Fruit fly (Drosophila melanogaster) whole organism, embryonic: ENCODE measurements around the gene Lamtor3.
A peak's percentile ranks its signal among the peaks of the same experiment; 100 is the strongest.

Experiments used
- Atf3 ChIP-seq: fragments of 200-800 bp; sonication (Bioruptor generic); optimal IDR thresholded peaks from 3 replicates; lab custom pipeline; 2016; ENCODE audit warnings: missing biosample characterization, missing genetic modification characterization
- CG10274 ChIP-seq: fragments of 200-800 bp; sonication (Bioruptor generic); optimal IDR thresholded peaks from 3 replicates; lab custom pipeline; 2017; ENCODE audit warnings: missing biosample characterization, mild to moderate bottlenecking, missing genetic modification characterization
- CG10431 ChIP-seq: fragments of 200-800 bp; sonication (Bioruptor generic); optimal IDR thresholded peaks from 3 replicates; lab custom pipeline; 2018; ENCODE audit warnings: missing biosample characterization, mild to moderate bottlenecking, missing genetic modification characterization
- CG10654 ChIP-seq: fragments of 200-800 bp; sonication (Bioruptor generic); optimal IDR thresholded peaks from 2 replicates; lab custom pipeline; 2016; ENCODE audit warnings: missing biosample characterization, missing genetic modification characterization
- CG12299 ChIP-seq: fragments of 200-800 bp; sonication (Bioruptor generic); optimal IDR thresholded peaks from 2 replicates; lab custom pipeline; 2018; ENCODE audit warnings: missing biosample characterization, mild to moderate bottlenecking, missing genetic modification characterization
- CG13123 ChIP-seq: fragments of 200-800 bp; sonication (Bioruptor generic); optimal IDR thresholded peaks from 2 replicates; lab custom pipeline; 2016; ENCODE audit warnings: missing biosample characterization, missing genetic modification characterization
- CG14710 ChIP-seq: fragments of 200-800 bp; sonication (Bioruptor generic); optimal IDR thresholded peaks from 3 replicates; lab custom pipeline; 2019; ENCODE audit warnings: missing biosample characterization, mild to moderate bottlenecking, missing genetic modification characterization, moderate library complexity
- CG14965 ChIP-seq: fragments of 200-800 bp; sonication (Bioruptor generic); optimal IDR thresholded peaks from 2 replicates; lab custom pipeline; 2016; ENCODE audit warnings: missing biosample characterization, missing genetic modification characterization, borderline replicate concordance
- CG1602 ChIP-seq: fragments of 200-800 bp; sonication (Bioruptor generic); optimal IDR thresholded peaks from 3 replicates; lab custom pipeline; 2016; ENCODE audit warnings: missing biosample characterization, missing genetic modification characterization
- CG18262 ChIP-seq: fragments of 200-800 bp; optimal IDR thresholded peaks from 3 replicates; lab custom pipeline; 2019; ENCODE audit warnings: missing biosample characterization, mild to moderate bottlenecking, missing genetic modification characterization, moderate library complexity
- CG18764 ChIP-seq: fragments of 200-800 bp; sonication (Bioruptor generic); optimal IDR thresholded peaks from 3 replicates; lab custom pipeline; 2016; ENCODE audit warnings: missing biosample characterization, missing genetic modification characterization
- CG2120 ChIP-seq: fragments of 200-800 bp; sonication (Bioruptor generic); optimal IDR thresholded peaks from 3 replicates; lab custom pipeline; 2016; ENCODE audit warnings: missing biosample characterization, missing genetic modification characterization
- CG32772 ChIP-seq: fragments of 200-800 bp; sonication (Bioruptor generic); IDR thresholded peaks from 2 replicates; pipeline ENCODE4 v1.3.6; 2022; ENCODE audit warnings: missing biosample characterization, missing genetic modification characterization
- CG33557 ChIP-seq: fragments of 200-800 bp; sonication (Bioruptor generic); optimal IDR thresholded peaks from 2 replicates; lab custom pipeline; 2019; ENCODE audit warnings: missing biosample characterization, mild to moderate bottlenecking, missing genetic modification characterization, moderate library complexity
- CG3407 ChIP-seq: fragments of 200-800 bp; sonication (Bioruptor generic); optimal IDR thresholded peaks from 2 replicates; lab custom pipeline; 2018; ENCODE audit warnings: missing biosample characterization, mild to moderate bottlenecking, missing genetic modification characterization
- CG3847 ChIP-seq: fragments of 200-800 bp; sonication (Bioruptor generic); IDR thresholded peaks from 2 replicates; pipeline ENCODE4 v1.3.6; 2022; ENCODE audit warnings: missing biosample characterization, missing genetic modification characterization
- CG4328 ChIP-seq: fragments of 200-800 bp; sonication (Bioruptor generic); optimal IDR thresholded peaks from 3 replicates; lab custom pipeline; 2017; ENCODE audit warnings: missing biosample characterization, missing genetic modification reagents, missing genetic modification characterization
- CG4820 ChIP-seq: fragments of 200-800 bp; sonication (Bioruptor generic); optimal IDR thresholded peaks from 3 replicates; lab custom pipeline; 2016; ENCODE audit warnings: missing biosample characterization, missing genetic modification characterization
- CG6654 ChIP-seq: fragments of 200-800 bp; sonication (Bioruptor generic); optimal IDR thresholded peaks from 2 replicates; lab custom pipeline; 2017; ENCODE audit warnings: missing biosample characterization, mild to moderate bottlenecking, missing genetic modification characterization
- CG7556 ChIP-seq: fragments of 200-800 bp; sonication (Bioruptor generic); optimal IDR thresholded peaks from 2 replicates; lab custom pipeline; 2017; ENCODE audit warnings: missing biosample characterization, mild to moderate bottlenecking, missing genetic modification characterization
- D19B ChIP-seq: fragments of 200-800 bp; sonication (Bioruptor generic); optimal IDR thresholded peaks from 2 replicates; lab custom pipeline; 2017; ENCODE audit warnings: missing biosample characterization, mild to moderate bottlenecking, missing genetic modification characterization
- Deaf1 ChIP-seq: fragments of 200-800 bp; optimal IDR thresholded peaks from 3 replicates; lab custom pipeline; 2019; ENCODE audit warnings: missing biosample characterization, mild to moderate bottlenecking, missing genetic modification characterization, moderate library complexity
- Dfd ChIP-seq, 2 experiments: fragments of >200 bp; optimal IDR thresholded peaks; 2 replicates each; lab custom pipeline; 2017; ENCODE audit warnings: missing biosample characterization in 2 of 2, missing genetic modification characterization in 2 of 2
- Gug ChIP-seq: fragments of 200-800 bp; sonication (Bioruptor generic); IDR thresholded peaks from 4 replicates; pipeline ENCODE4 v1.3.6; 2022; ENCODE audit warnings: missing biosample characterization, missing genetic modification characterization
- Hmx ChIP-seq: fragments of 200-800 bp; sonication (Bioruptor generic); optimal IDR thresholded peaks from 2 replicates; lab custom pipeline; 2016; ENCODE audit warnings: missing biosample characterization, missing genetic modification characterization
- Hr51 ChIP-seq, 2 experiments: fragments of 200-800 bp; sonication (Bioruptor generic); optimal IDR thresholded peaks; 2 replicates in 1 of 2; 3 replicates in 1 of 2; lab custom pipeline; 2016 to 2018; ENCODE audit warnings: missing biosample characterization in 2 of 2, missing genetic modification characterization in 2 of 2, mild to moderate bottlenecking in 1 of 2, moderate library complexity in 1 of 2
- Lhr ChIP-seq: fragments of 200-800 bp; sonication (Bioruptor generic); optimal IDR thresholded peaks from 3 replicates; lab custom pipeline; 2017; ENCODE audit warnings: mild to moderate bottlenecking, missing biosample characterization, missing genetic modification reagents, missing genetic modification characterization
- Mrtf ChIP-seq: fragments of 200-800 bp; sonication (Bioruptor generic); IDR thresholded peaks from 3 replicates; pipeline ENCODE4 v1.3.6; 2022; ENCODE audit warnings: missing biosample characterization, missing genetic modification characterization
- Nf-YA ChIP-seq: fragments of 200-800 bp; sonication (Bioruptor generic); IDR thresholded peaks from 2 replicates; pipeline ENCODE4 v1.3.6; 2022; ENCODE audit warnings: missing biosample characterization, missing genetic modification characterization
- Nf-YB ChIP-seq: fragments of 200-800 bp; sonication (Bioruptor generic); optimal IDR thresholded peaks from 3 replicates; lab custom pipeline; 2019; ENCODE audit warnings: missing biosample characterization, mild to moderate bottlenecking, missing genetic modification characterization, moderate library complexity
- Scr ChIP-seq: fragments of 200-800 bp; sonication (Bioruptor generic); IDR thresholded peaks from 2 replicates; pipeline ENCODE4 v1.3.6; 2022; ENCODE audit warnings: missing biosample characterization, missing genetic modification characterization; ENCODE audit not compliant: partially characterized antibody
- az2 ChIP-seq: fragments of 200-800 bp; sonication (Bioruptor generic); optimal IDR thresholded peaks from 3 replicates; lab custom pipeline; 2016; ENCODE audit warnings: missing biosample characterization, missing genetic modification characterization
- ci ChIP-seq: fragments of 200-800 bp; sonication (Bioruptor generic); IDR thresholded peaks from 3 replicates; pipeline ENCODE4 v1.3.6; 2022; ENCODE audit warnings: missing biosample characterization, missing genetic modification characterization
- crc ChIP-seq: fragments of 200-800 bp; sonication (Bioruptor generic); optimal IDR thresholded peaks from 2 replicates; lab custom pipeline; 2016; ENCODE audit warnings: missing biosample characterization, missing genetic modification characterization
- croc ChIP-seq: fragments of 200-800 bp; sonication (Bioruptor generic); conservative IDR thresholded peaks from 3 replicates; pipeline ENCODE4 v1.3.6; 2022; ENCODE audit warnings: missing biosample characterization, missing genetic modification characterization
- crp ChIP-seq, 2 experiments: fragments of 200-800 bp; sonication (Bioruptor generic); optimal IDR thresholded peaks; 2 replicates in 1 of 2; 3 replicates in 1 of 2; lab custom pipeline; 2017; ENCODE audit warnings: missing biosample characterization in 2 of 2, missing genetic modification characterization in 2 of 2, mild to moderate bottlenecking in 1 of 2, moderate library complexity in 1 of 2
- fd3F ChIP-seq: fragments of 200-800 bp; sonication (Bioruptor generic); optimal IDR thresholded peaks from 2 replicates; lab custom pipeline; 2018; ENCODE audit warnings: missing biosample characterization, mild to moderate bottlenecking, missing genetic modification characterization, moderate library complexity
- gcm2 ChIP-seq: fragments of 200-800 bp; sonication (Bioruptor generic); optimal IDR thresholded peaks from 2 replicates; lab custom pipeline; 2016; ENCODE audit warnings: missing biosample characterization, missing genetic modification characterization
- gro ChIP-seq: fragments of 200-800 bp; sonication (Bioruptor generic); optimal IDR thresholded peaks from 2 replicates; lab custom pipeline; 2016; ENCODE audit warnings: missing biosample characterization, missing genetic modification characterization
- gt ChIP-seq: fragments of 200-800 bp; sonication (Bioruptor generic); IDR thresholded peaks from 2 replicates; pipeline ENCODE4 v1.3.6; 2022; ENCODE audit warnings: missing biosample characterization, missing genetic modification characterization
- her ChIP-seq: fragments of 200-800 bp; sonication (Bioruptor generic); optimal IDR thresholded peaks from 2 replicates; lab custom pipeline; 2016; ENCODE audit warnings: missing biosample characterization, missing genetic modification characterization
- ind ChIP-seq: fragments of 200-800 bp; sonication (Bioruptor generic); optimal IDR thresholded peaks from 3 replicates; lab custom pipeline; 2016; ENCODE audit warnings: missing biosample characterization, missing genetic modification characterization
- jigr1 ChIP-seq: fragments of 200-800 bp; sonication (Bioruptor generic); IDR thresholded peaks from 3 replicates; pipeline ENCODE4 v1.3.6; 2022; ENCODE audit warnings: missing biosample characterization, missing genetic modification characterization
- lola ChIP-seq, 3 experiments: fragments of >200 bp in 2 of 3; fragments of 200-800 bp in 1 of 3; sonication (Bioruptor generic) in 1 of 3; optimal IDR thresholded peaks; 2 replicates each; lab custom pipeline; 2017 to 2019; ENCODE audit warnings: missing biosample characterization in 3 of 3, missing genetic modification characterization in 3 of 3, mild to moderate bottlenecking in 1 of 3, moderate library complexity in 1 of 3
- mirr ChIP-seq: fragments of 200-800 bp; sonication (Bioruptor generic); optimal IDR thresholded peaks from 3 replicates; lab custom pipeline; 2018; ENCODE audit warnings: missing biosample characterization, mild to moderate bottlenecking, missing genetic modification characterization
- nerfin-1 ChIP-seq: fragments of 200-800 bp; sonication (Bioruptor generic); optimal IDR thresholded peaks from 3 replicates; lab custom pipeline; 2019; ENCODE audit warnings: missing biosample characterization, mild to moderate bottlenecking, missing genetic modification characterization, moderate library complexity
- sens ChIP-seq: fragments of 200-800 bp; sonication (Bioruptor generic); peaks from one replicate; lab custom pipeline; 2016; ENCODE audit warnings: missing biosample characterization, missing genetic modification characterization
- sqz ChIP-seq: fragments of 200-800 bp; sonication (Bioruptor generic); optimal IDR thresholded peaks from 3 replicates; lab custom pipeline; 2018; ENCODE audit warnings: missing biosample characterization, mild to moderate bottlenecking, missing genetic modification characterization
- tio ChIP-seq: fragments of 200-800 bp; sonication (Bioruptor generic); optimal IDR thresholded peaks from 2 replicates; lab custom pipeline; 2017; ENCODE audit warnings: missing biosample characterization, missing genetic modification characterization, inconsistent platforms
- yki ChIP-seq: fragments of >200 bp; optimal IDR thresholded peaks from 3 replicates; lab custom pipeline; 2018
- z ChIP-seq: fragments of 200-800 bp; sonication (Bioruptor generic); IDR thresholded peaks from 3 replicates; pipeline ENCODE4 v1.3.6; 2022; ENCODE audit warnings: missing biosample characterization, missing genetic modification characterization
- zfh1 ChIP-seq: fragments of 200-800 bp; sonication (Bioruptor generic); IDR thresholded peaks from 3 replicates; pipeline ENCODE4 v1.3.6; 2022; ENCODE audit warnings: missing biosample characterization, missing genetic modification characterization

Lamtor3 gene

dm6 chr2L:17470630-17471029 lies 10.4 kb upstream of the Lamtor3 start (continued):
- no peak for TF ChIP-seq ci (GFP tag; lab: Robert Waterston, UW)
- no peak for TF ChIP-seq CG13123 (GFP tag; lab: Kevin White, UChicago)
- no peak for TF ChIP-seq nerfin-1 (tag; lab: Kevin White, UChicago)
- TF ChIP-seq yki (lab: Kevin White, UChicago), result no peak
- no peak for TF ChIP-seq CG6654 (GFP tag; lab: Kevin White, UChicago)
- no peak for TF ChIP-seq CG4328 (GFP tag; lab: Kevin White, UChicago)
- no peak for TF ChIP-seq ind
- no peak for TF ChIP-seq gt (GFP tag; lab: Robert Waterston, UW)
- no peak for TF ChIP-seq CG18262 (tag; lab: Kevin White, UChicago)
- no peak for TF ChIP-seq sqz (GFP tag; lab: Kevin White, UChicago)
- no peak for TF ChIP-seq CG14710 (tag; lab: Kevin White, UChicago)
- no peak for TF ChIP-seq Gug (GFP tag; lab: Robert Waterston, UW)
- TF ChIP-seq zfh1 (GFP tag; lab: Robert Waterston, UW), result no peak
- no peak for TF ChIP-seq croc
- no peak for TF ChIP-seq sens
- no peak for TF ChIP-seq crp (GFP tag; optimal IDR thresholded peaks at IDR 0.05; lab: Kevin White, UChicago)
- TF ChIP-seq gcm2 (GFP tag; lab: Kevin White, UChicago), result no peak
- no peak for TF ChIP-seq CG10431
- TF ChIP-seq CG4820 (GFP tag; lab: Kevin White, UChicago), result no peak
- no peak for TF ChIP-seq az2 (GFP tag; lab: Kevin White, UChicago)
- TF ChIP-seq CG12299 (tag; lab: Kevin White, UChicago), result peak; percentile 71
- TF ChIP-seq her (GFP tag; lab: Kevin White, UChicago), result peak; percentile 49
- peak in 1 of 2 experiments; percentile 9 for TF ChIP-seq Hr51 (GFP tag; optimal IDR thresholded peaks at IDR 0.05; lab: Kevin White, UChicago)
- no peak for TF ChIP-seq z (GFP tag; lab: Robert Waterston, UW)
- TF ChIP-seq Nf-YA (GFP tag; lab: Robert Waterston, UW), result no peak
- peak; percentile 89 for TF ChIP-seq fd3F (GFP tag; lab: Kevin White, UChicago)
- no peak for TF ChIP-seq CG33557 (GFP tag; lab: Kevin White, UChicago)
- TF ChIP-seq Dfd (GFP tag; optimal IDR thresholded peaks at IDR 0.05; lab: Kevin White, UChicago), result no peak
- no peak for TF ChIP-seq Atf3 (GFP tag; lab: Kevin White, UChicago)
- no peak for TF ChIP-seq CG32772 (GFP tag; lab: Robert Waterston, UW)
- no peak for TF ChIP-seq CG18764 (GFP tag; lab: Kevin White, UChicago)
- TF ChIP-seq Deaf1 (tag; lab: Kevin White, UChicago), result no peak
- TF ChIP-seq Hmx (GFP tag; lab: Kevin White, UChicago), result no peak
- no peak for TF ChIP-seq tio (GFP tag; lab: Kevin White, UChicago)
- TF ChIP-seq CG7556 (GFP tag; lab: Kevin White, UChicago), result peak; percentile 52
- TF ChIP-seq CG1602 (GFP tag; lab: Kevin White, UChicago), result no peak
- TF ChIP-seq CG14965 (GFP tag; lab: Kevin White, UChicago), result no peak
- no peak for TF ChIP-seq CG10274 (GFP tag; lab: Kevin White, UChicago)
- peak; percentile 62 for TF ChIP-seq mirr
- TF ChIP-seq lola (GFP tag; optimal IDR thresholded peaks at IDR 0.05; lab: Kevin White, UChicago), result no peak
- no peak for TF ChIP-seq Mrtf
- TF ChIP-seq Scr, result no peak
- peak; percentile 83 for TF ChIP-seq CG2120 (GFP tag; lab: Kevin White, UChicago)
- no peak for TF ChIP-seq CG10654 (GFP tag; lab: Kevin White, UChicago)
- no peak for TF ChIP-seq Lhr (GFP tag; lab: Kevin White, UChicago)
- peak; percentile 93 for TF ChIP-seq gro (GFP tag; lab: Kevin White, UChicago)
- no peak for TF ChIP-seq CG3407 (GFP tag; lab: Kevin White, UChicago)
- TF ChIP-seq CG3847 (GFP tag; lab: Robert Waterston, UW), result peak; percentile 14; the same call in 1 of the 2 replicates
- peak; percentile 62 for TF ChIP-seq D19B (GFP tag; lab: Kevin White, UChicago)
- no peak for TF ChIP-seq jigr1
- TF ChIP-seq Nf-YB, result no peak
- TF ChIP-seq crc (GFP tag; lab: Kevin White, UChicago), result peak; percentile 60
